Worm (Caenorhabditis elegans): ENCODE measurements around the gene T10C6.7.

- TF ChIP-seq hmg-4 (GFP tag; optimal IDR thresholded peaks at IDR 0.05) (no peak), ets-7 (tag; optimal IDR thresholded peaks at IDR 0.05) (no peak), tra-4 (tag; optimal IDR thresholded peaks at IDR 0.05) (no peak), tbx-11 (GFP tag; IDR thresholded peaks at IDR 0.05) (no peak)
These were observed 48.5 kb upstream of the T10C6.7 start for ce11 chrV:16080039-16080438.
